Worm (Caenorhabditis elegans) whole organism, midembryonic: ENCODE measurements around the gene rps-27.

Experiments used
- flt-1 ChIP-seq: fragments of 200-800 bp; sonication (Bioruptor generic); IDR thresholded peaks from 2 replicates; pipeline ENCODE4 v1.3.6; 2022; ENCODE audit warnings: missing genetic modification characterization, missing compliant biosample characterization
- med-1 ChIP-seq: sonication (generic microtip); optimal IDR thresholded peaks from 2 replicates; lab custom pipeline; 2017; ENCODE audit warnings: missing genetic modification characterization, mild to moderate bottlenecking, missing compliant biosample characterization, antibody characterized with exemption, missing genetic modification reagents; ENCODE audit not compliant: insufficient read depth
- tab-1 ChIP-seq: fragments of 200-800 bp; sonication (Bioruptor generic); IDR thresholded peaks from 2 replicates; pipeline ENCODE4 v1.3.6; 2022; ENCODE audit warnings: missing genetic modification characterization, missing compliant biosample characterization
- ztf-23 ChIP-seq: fragments of 200-800 bp; sonication (Bioruptor generic); IDR thresholded peaks from 2 replicates; pipeline ENCODE4 v1.3.6; 2022; ENCODE audit warnings: missing genetic modification reagents, missing genetic modification characterization, missing compliant biosample characterization
- ztf-29 ChIP-seq: fragments of 200-800 bp; sonication (Bioruptor generic); IDR thresholded peaks from 2 replicates; pipeline ENCODE4 v1.3.6; 2022; ENCODE audit warnings: missing genetic modification reagents, missing genetic modification characterization, missing compliant biosample characterization

- TF ChIP-seq med-1 (GFP tag; lab: Kevin White, UChicago) (no peak), ztf-29 (GFP tag; lab: Robert Waterston, UW) (no peak), ztf-23 (GFP tag; lab: Robert Waterston, UW) (no peak), tab-1 (GFP tag; lab: Robert Waterston, UW) (no peak), flt-1 (GFP tag; lab: Robert Waterston, UW) (no peak)
Measured at ce11 chrV:103043-103702, 704 bp downstream of the rps-27 start.
